Fruit fly (Drosophila melanogaster) S2 (cell line): ENCODE results near the gene Gpdh3.

Experiments
- CG8478 ChIP-seq: fragments of >200 bp; optimal IDR thresholded peaks from 2 replicates; lab custom pipeline; 2018
- CTCF ChIP-seq, 2 experiments: fragments of >200 bp; optimal IDR thresholded peaks; 2 replicates each; lab custom pipeline; 2018

dm6 chr3R:22358810-22359209 lies 23.0 kb upstream of the Gpdh3 start:
- no peak for TF ChIP-seq CG8478
- no peak for TF ChIP-seq CTCF (optimal IDR thresholded peaks at IDR 0.05; lab: Kevin White, UChicago)
